Fruit fly (Drosophila melanogaster): Measurements from ENCODE around the gene Spn77Bb.

- TF ChIP-seq h (optimal IDR thresholded peaks at IDR 0.05) (no peak), psq (optimal IDR thresholded peaks at IDR 0.05) (no peak), Sin3A (optimal IDR thresholded peaks at IDR 0.05) (no peak), Myc (optimal IDR thresholded peaks at IDR 0.05) (no peak), insv (optimal IDR thresholded peaks at IDR 0.05) (no peak), ttk (optimal IDR thresholded peaks at IDR 0.05) (no peak)
Observed at dm6 chr3L:20276615-20277014, 44.1 kb upstream of the Spn77Bb start.
